Fruit fly (Drosophila melanogaster): ENCODE data around the gene Gcat.

Gene Gcat

DNA sequence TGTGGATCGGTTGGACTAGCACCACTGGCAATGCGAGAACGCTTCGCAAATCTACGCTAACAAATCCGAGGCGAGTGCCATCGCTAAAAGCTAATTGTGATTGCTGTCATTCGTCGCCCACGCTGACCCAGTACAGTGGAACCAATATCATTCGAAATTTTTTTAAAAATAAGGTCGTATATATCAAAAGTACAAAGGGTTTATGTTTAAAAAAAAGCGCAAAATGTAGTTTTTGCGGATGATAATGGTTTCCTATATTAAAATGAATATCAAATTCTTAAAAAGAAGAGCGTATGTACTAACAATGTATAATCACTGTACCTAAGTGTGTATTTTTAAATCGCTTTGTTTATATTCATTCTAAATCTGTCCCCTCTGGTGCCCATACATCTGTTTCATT lies 15.4 kb downstream of the Gcat start:
- TF ChIP-seq ey (GFP tag; optimal IDR thresholded peaks at IDR 0.05), result peak; percentile 48
- TF ChIP-seq rgr (GFP tag; optimal IDR thresholded peaks at IDR 0.05), result peak; percentile 56
- peak; percentile 27 for TF ChIP-seq OdsH (GFP tag; optimal IDR thresholded peaks at IDR 0.05)
- TF ChIP-seq fru (GFP tag; optimal IDR thresholded peaks at IDR 0.05), result peak; percentile 41
- TF ChIP-seq Abd-B (GFP tag; optimal IDR thresholded peaks at IDR 0.05), result no peak
- TF ChIP-seq Hr78 (GFP tag; optimal IDR thresholded peaks at IDR 0.05), result no peak
- TF ChIP-seq CrebA (GFP tag; optimal IDR thresholded peaks at IDR 0.05; ENCODE audit: borderline replicate concordance), result no peak
- no peak for TF ChIP-seq Vsx2 (GFP tag; optimal IDR thresholded peaks at IDR 0.05; ENCODE audit: partially characterized antibody)
- TF ChIP-seq sv (GFP tag; optimal IDR thresholded peaks at IDR 0.05), result no peak
- TF ChIP-seq dsf (GFP tag; optimal IDR thresholded peaks at IDR 0.05; ENCODE audit: borderline replicate concordance), result no peak
- no peak for TF ChIP-seq psq (GFP tag; optimal IDR thresholded peaks at IDR 0.05)
- TF ChIP-seq Sp1 (GFP tag; optimal IDR thresholded peaks at IDR 0.05), result no peak
- no peak for TF ChIP-seq Dfd (GFP tag; optimal IDR thresholded peaks at IDR 0.05)
- no peak for TF ChIP-seq Mio (GFP tag; optimal IDR thresholded peaks at IDR 0.05)
- TF ChIP-seq CG32264 (GFP tag; optimal IDR thresholded peaks at IDR 0.05), result no peak
- TF ChIP-seq CG9705 (GFP tag; optimal IDR thresholded peaks at IDR 0.05), result no peak
- no peak for TF ChIP-seq jim (GFP tag; optimal IDR thresholded peaks at IDR 0.05)
- TF ChIP-seq Hr83 (GFP tag; optimal IDR thresholded peaks at IDR 0.05; ENCODE audit: poor library complexity, severe bottlenecking), result no peak
- no peak for TF ChIP-seq h (GFP tag; optimal IDR thresholded peaks at IDR 0.05)
- no peak for TF ChIP-seq woc (GFP tag; optimal IDR thresholded peaks at IDR 0.05)
- TF ChIP-seq Myc (optimal IDR thresholded peaks at IDR 0.05), result no peak

DNA sequence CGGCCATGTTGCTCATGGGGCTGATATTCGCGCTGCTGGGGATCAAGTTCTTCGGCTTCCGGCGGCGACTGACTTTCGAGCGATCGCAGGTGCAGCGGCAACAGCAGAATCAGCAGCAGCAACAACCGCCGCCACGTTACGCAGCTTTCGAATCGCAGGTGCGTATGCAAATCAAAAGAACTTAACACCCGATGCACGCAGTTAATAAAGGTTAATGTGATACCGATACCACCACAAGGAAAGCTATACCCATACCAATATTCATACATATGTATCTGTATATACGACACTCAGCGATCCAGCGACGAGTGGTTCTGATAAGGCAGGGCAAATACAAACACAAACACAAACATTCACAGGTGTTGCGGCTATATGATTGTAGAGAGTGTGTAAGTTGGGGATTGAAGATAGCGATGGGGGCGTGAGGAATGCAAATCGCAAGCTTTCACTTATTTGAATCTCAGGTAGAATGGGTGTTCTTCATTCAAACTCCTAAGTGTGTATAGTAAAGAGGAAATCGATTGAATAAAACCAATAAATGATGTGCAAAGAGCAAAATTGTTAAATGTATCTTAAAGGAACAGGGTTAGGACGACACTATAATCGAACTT lies 23.2 kb downstream of the Gcat start:
- TF ChIP-seq Jra (GFP tag; optimal IDR thresholded peaks at IDR 0.05), result peak; percentile 34
- peak; percentile 22 for TF ChIP-seq rgr (GFP tag; optimal IDR thresholded peaks at IDR 0.05)
- TF ChIP-seq Hnf4 (GFP tag; optimal IDR thresholded peaks at IDR 0.05), result no peak
- TF ChIP-seq fru (GFP tag; optimal IDR thresholded peaks at IDR 0.05), result peak; percentile 34
- TF ChIP-seq Hr83 (GFP tag; optimal IDR thresholded peaks at IDR 0.05; ENCODE audit: poor library complexity, severe bottlenecking), result peak; percentile 50
- no peak for TF ChIP-seq Rel (GFP tag; optimal IDR thresholded peaks at IDR 0.05)
- TF ChIP-seq Rel (tag; optimal IDR thresholded peaks at IDR 0.05), result no peak
- no peak for TF ChIP-seq jim (GFP tag; optimal IDR thresholded peaks at IDR 0.05)
- peak; percentile 15 for TF ChIP-seq OdsH (GFP tag; optimal IDR thresholded peaks at IDR 0.05)
- no peak for TF ChIP-seq dl (GFP tag; optimal IDR thresholded peaks at IDR 0.05; ENCODE audit: insufficient read depth in 1 of 2, partially characterized antibody in 2 of 2)
- no peak for TF ChIP-seq br (GFP tag; optimal IDR thresholded peaks at IDR 0.05)
- TF ChIP-seq Dif (GFP tag; optimal IDR thresholded peaks at IDR 0.05; ENCODE audit: partially characterized antibody), result no peak
- no peak for TF ChIP-seq Dfd (GFP tag; optimal IDR thresholded peaks at IDR 0.05)
- peak; percentile 57 for TF ChIP-seq h (GFP tag; optimal IDR thresholded peaks at IDR 0.05)
- peak in 1 of 2 experiments; percentile 27 for TF ChIP-seq foxo (GFP tag; optimal IDR thresholded peaks at IDR 0.05)
- TF ChIP-seq CG9705 (GFP tag; optimal IDR thresholded peaks at IDR 0.05), result no peak

DNA sequence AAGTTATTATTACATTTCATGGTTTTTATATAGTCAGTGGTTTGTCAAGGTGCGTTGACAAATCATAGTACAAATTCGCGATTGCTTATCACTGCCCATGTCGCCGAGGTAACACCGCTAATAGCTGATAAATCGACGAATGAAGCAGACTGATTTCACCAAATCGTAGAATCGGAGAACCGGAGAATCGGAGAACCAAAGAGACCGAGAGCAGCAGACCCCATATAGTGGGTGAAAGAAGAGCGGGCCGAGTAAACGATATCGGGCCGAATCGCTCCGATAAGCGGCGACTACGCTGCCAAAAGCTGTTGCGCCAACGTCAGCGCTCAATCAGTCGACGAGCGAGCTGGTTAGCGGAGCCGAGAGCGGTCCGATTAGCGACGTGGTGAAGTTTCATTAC lies 23.9 kb downstream of the Gcat start, which contains the start of gene CG14131:
Gene CG14131 (plus strand): TSS at position 343 of the 400 bp plus-strand sequence.
- no peak for TF ChIP-seq woc (GFP tag; optimal IDR thresholded peaks at IDR 0.05)
- TF ChIP-seq Dif (GFP tag; optimal IDR thresholded peaks at IDR 0.05; ENCODE audit: partially characterized antibody), result peak; percentile 57
- peak; percentile 33 for TF ChIP-seq br (GFP tag; optimal IDR thresholded peaks at IDR 0.05)
- peak; percentile 34 for TF ChIP-seq h (GFP tag; optimal IDR thresholded peaks at IDR 0.05)
- no peak for TF ChIP-seq Abd-B (GFP tag; optimal IDR thresholded peaks at IDR 0.05)
- no peak for TF ChIP-seq fru (GFP tag; optimal IDR thresholded peaks at IDR 0.05)
- TF ChIP-seq Sp1 (GFP tag; optimal IDR thresholded peaks at IDR 0.05), result no peak
- TF ChIP-seq CrebA (GFP tag; optimal IDR thresholded peaks at IDR 0.05; ENCODE audit: borderline replicate concordance), result peak; percentile 8

DNA sequence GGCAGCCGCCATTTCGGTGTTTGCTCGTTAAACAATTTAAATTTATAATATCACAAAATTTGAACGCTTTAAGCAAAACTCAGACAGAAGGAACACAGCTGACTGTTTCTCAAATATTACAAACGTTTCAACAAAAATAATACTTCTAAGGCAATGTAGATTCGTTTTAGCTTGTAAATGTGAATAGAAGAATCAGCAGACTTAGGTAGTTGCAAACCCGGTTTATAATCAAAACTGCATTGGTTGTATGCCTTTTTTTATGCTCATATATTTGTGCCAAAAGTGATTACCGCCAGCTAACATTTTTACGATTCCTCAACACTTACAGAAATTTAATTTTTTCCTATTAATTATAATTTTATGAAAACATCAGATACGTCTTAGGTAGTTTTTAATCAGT lies 26.3 kb downstream of the Gcat start, which contains the start of gene Tim13:
Gene Tim13 (minus strand): TSS at position 101 of the 400 bp plus-strand sequence.
- TF ChIP-seq CrebA (GFP tag; optimal IDR thresholded peaks at IDR 0.05; ENCODE audit: borderline replicate concordance), result no peak
- no peak for TF ChIP-seq foxo (GFP tag; optimal IDR thresholded peaks at IDR 0.05)
- no peak for TF ChIP-seq pan (optimal IDR thresholded peaks at IDR 0.05)
- no peak for TF ChIP-seq HLH106 (tag; optimal IDR thresholded peaks at IDR 0.05)
- TF ChIP-seq h (GFP tag; optimal IDR thresholded peaks at IDR 0.05), result no peak
- no peak for TF ChIP-seq Abd-B (GFP tag; optimal IDR thresholded peaks at IDR 0.05)
- TF ChIP-seq Myc (optimal IDR thresholded peaks at IDR 0.05), result no peak
- TF ChIP-seq Jra (GFP tag; optimal IDR thresholded peaks at IDR 0.05), result no peak
- TF ChIP-seq dl (GFP tag; optimal IDR thresholded peaks at IDR 0.05; ENCODE audit: insufficient read depth in 1 of 2, partially characterized antibody in 2 of 2), result no peak
- no peak for TF ChIP-seq Hnf4 (GFP tag; optimal IDR thresholded peaks at IDR 0.05)
- no peak for TF ChIP-seq GATAd (GFP tag; optimal IDR thresholded peaks at IDR 0.05)
- no peak for TF ChIP-seq Dfd (GFP tag; optimal IDR thresholded peaks at IDR 0.05)
- no peak for TF ChIP-seq sage (GFP tag; optimal IDR thresholded peaks at IDR 0.05)
- TF ChIP-seq jim (GFP tag; optimal IDR thresholded peaks at IDR 0.05), result no peak

Data from whole organism, wandering third instar larva.